Worm (Caenorhabditis elegans) whole organism, L4 larva: ENCODE results near the gene twk-11.

Experiments used
- F10B5.3 ChIP-seq: sonication (generic microtip); optimal IDR thresholded peaks from 2 replicates; lab custom pipeline; 2016; ENCODE audit warnings: mild to moderate bottlenecking, missing genetic modification characterization, missing compliant biosample characterization
- F44E2.7 ChIP-seq: fragments of 200-800 bp; sonication (Bioruptor generic); IDR thresholded peaks from 2 replicates; pipeline ENCODE4 v2.1.2; 2022; ENCODE audit warnings: missing genetic modification characterization, missing compliant biosample characterization
- ZK546.5 ChIP-seq, 2 experiments: sonication (generic microtip); optimal IDR thresholded peaks; 2 replicates each; lab custom pipeline; 2017; ENCODE audit warnings: missing biosample characterization in 2 of 2, missing genetic modification characterization in 2 of 2
- ama-1 ChIP-seq: fragments of 150-350 bp; optimal IDR thresholded peaks from 2 replicates; lab custom pipeline; 2014; ENCODE audit warnings: inconsistent platforms, mixed read lengths
- attf-4 ChIP-seq: sonication (generic microtip); optimal IDR thresholded peaks from 3 replicates; lab custom pipeline; 2017; ENCODE audit warnings: missing biosample characterization, missing genetic modification characterization
- ceh-28 ChIP-seq: fragments of 150-350 bp; optimal IDR thresholded peaks from 2 replicates; lab custom pipeline; 2014; ENCODE audit warnings: missing biosample characterization, missing genetic modification reagents, missing genetic modification characterization
- fos-1 ChIP-seq: fragments of 150-350 bp; optimal IDR thresholded peaks from 2 replicates; lab custom pipeline; 2014; ENCODE audit warnings: missing biosample characterization, missing genetic modification characterization
- lsy-2 ChIP-seq, 2 experiments: fragments of 150-350 bp in 1 of 2; sonication (generic microtip) in 1 of 2; optimal IDR thresholded peaks; 2 replicates each; lab custom pipeline; 2014 to 2017; ENCODE audit warnings: missing biosample characterization in 2 of 2, missing genetic modification characterization in 2 of 2
- mdl-1 ChIP-seq, 2 experiments: fragments of 150-350 bp in 1 of 2; sonication (generic microtip) in 1 of 2; optimal IDR thresholded peaks; 2 replicates each; lab custom pipeline; 2014 to 2017; ENCODE audit warnings: missing biosample characterization in 2 of 2, missing genetic modification characterization in 2 of 2
- mep-1 ChIP-seq: fragments of 150-350 bp; sonication (generic microtip); optimal IDR thresholded peaks from 3 replicates; lab custom pipeline; 2014; ENCODE audit warnings: missing biosample characterization, missing genetic modification characterization
- pha-4 ChIP-seq, 2 experiments: fragments of 150-350 bp in 1 of 2; fragments of 200-800 bp in 1 of 2; sonication (Bioruptor generic) in 1 of 2; IDR thresholded peaks in 1 of 2; optimal IDR thresholded peaks in 1 of 2; 2 replicates each; pipeline versions ENCODE4 v1.3.6 to Lab custom; 2014 to 2022; ENCODE audit warnings: missing genetic modification characterization in 2 of 2, missing genetic modification reagents in 2 of 2, missing biosample characterization in 1 of 2, missing compliant biosample characterization in 1 of 2
- snpc-4 ChIP-seq: fragments of 150-350 bp; optimal IDR thresholded peaks from 2 replicates; lab custom pipeline; 2014; ENCODE audit warnings: missing biosample characterization, missing genetic modification characterization
- unc-62 ChIP-seq, 3 experiments: fragments of 150-350 bp in 1 of 3; sonication (generic microtip); optimal IDR thresholded peaks in 2 of 3; peaks in 1 of 3; 1 replicate in 1 of 3; 2 replicates in 2 of 3; lab custom pipeline; 2014 to 2017; ENCODE audit warnings: missing biosample characterization in 3 of 3, missing genetic modification characterization in 3 of 3, missing genetic modification reagents in 3 of 3, missing genotype in 1 of 3

- no peak for TF ChIP-seq F44E2.7
- TF ChIP-seq mdl-1 (tag; optimal IDR thresholded peaks at IDR 0.05; lab: Kevin White, UChicago) = no peak
- no peak for TF ChIP-seq mep-1
- no peak for TF ChIP-seq ceh-28 (tag; lab: Kevin White, UChicago)
- no peak for TF ChIP-seq pha-4 (GFP tag; IDR thresholded peaks at IDR 0.05; lab: Robert Waterston, UW)
- no peak for TF ChIP-seq pha-4 (tag; optimal IDR thresholded peaks at IDR 0.05; lab: Kevin White, UChicago)
- TF ChIP-seq unc-62 (GFP tag; optimal IDR thresholded peaks at IDR 0.05 in 1 of 2; lab: Kevin White, UChicago) = no peak
- no peak for TF ChIP-seq unc-62 (tag; optimal IDR thresholded peaks at IDR 0.05; lab: Kevin White, UChicago)
- no peak for TF ChIP-seq attf-4 (tag; lab: Kevin White, UChicago)
- no peak for TF ChIP-seq F10B5.3 (tag; lab: Kevin White, UChicago)
- no peak for TF ChIP-seq ZK546.5 (tag; optimal IDR thresholded peaks at IDR 0.05; lab: Kevin White, UChicago)
- no peak for TF ChIP-seq fos-1 (tag; lab: Kevin White, UChicago)
- TF ChIP-seq lsy-2 (tag; optimal IDR thresholded peaks at IDR 0.05; lab: Kevin White, UChicago) = no peak
- TF ChIP-seq ama-1 = no peak
- TF ChIP-seq snpc-4 (tag; lab: Kevin White, UChicago) = no peak
Observed at ce11 chrV:7012617-7013016, 23.8 kb downstream of the twk-11 start, which contains the start of gene srw-127.
